Fruit fly (Drosophila melanogaster) whole organism, embryonic: ENCODE measurements around the gene Snx6.

Experiments
- C15 ChIP-seq: fragments of 200-800 bp; sonication (Bioruptor generic); IDR thresholded peaks from 3 replicates; pipeline ENCODE4 v1.3.6; 2022; ENCODE audit warnings: missing biosample characterization, missing genetic modification characterization
- CG10565 ChIP-seq: fragments of 200-800 bp; sonication (Bioruptor generic); optimal IDR thresholded peaks from 3 replicates; lab custom pipeline; 2016; ENCODE audit warnings: missing biosample characterization, mild to moderate bottlenecking, missing genetic modification characterization
- CG11247 ChIP-seq: fragments of 200-800 bp; sonication (Bioruptor generic); IDR thresholded peaks from 2 replicates; pipeline ENCODE4 v1.3.6; 2022; ENCODE audit warnings: missing biosample characterization, missing genetic modification characterization
- CG12299 ChIP-seq: fragments of 200-800 bp; sonication (Bioruptor generic); optimal IDR thresholded peaks from 2 replicates; lab custom pipeline; 2018; ENCODE audit warnings: missing biosample characterization, mild to moderate bottlenecking, missing genetic modification characterization
- CG1233 ChIP-seq: fragments of 200-800 bp; sonication (Bioruptor generic); optimal IDR thresholded peaks from 4 replicates; lab custom pipeline; 2018; ENCODE audit warnings: missing biosample characterization, mild to moderate bottlenecking, missing genetic modification characterization
- CG12659 ChIP-seq: fragments of 200-800 bp; sonication (Bioruptor generic); optimal IDR thresholded peaks from 3 replicates; lab custom pipeline; 2017; ENCODE audit warnings: mild to moderate bottlenecking, missing biosample characterization, missing genetic modification reagents, missing genetic modification characterization
- CG12744 ChIP-seq: fragments of 200-800 bp; sonication (Bioruptor generic); optimal IDR thresholded peaks from 2 replicates; lab custom pipeline; 2016; ENCODE audit warnings: missing biosample characterization, missing genetic modification characterization
- CG14014 ChIP-seq: fragments of 200-800 bp; sonication (Bioruptor generic); IDR thresholded peaks from 2 replicates; pipeline ENCODE4 v1.3.6; 2022; ENCODE audit warnings: missing biosample characterization, missing genetic modification characterization
- CG14050 ChIP-seq: fragments of 200-800 bp; sonication (Bioruptor generic); IDR thresholded peaks from 3 replicates; pipeline ENCODE4 v1.3.6; 2022; ENCODE audit warnings: missing biosample characterization, missing genetic modification characterization
- CG15073 ChIP-seq: fragments of 200-800 bp; sonication (Bioruptor generic); optimal IDR thresholded peaks from 2 replicates; lab custom pipeline; 2016; ENCODE audit warnings: missing biosample characterization, missing genetic modification characterization
- CG16815 ChIP-seq: fragments of 200-800 bp; sonication (Bioruptor generic); optimal IDR thresholded peaks from 3 replicates; lab custom pipeline; 2017; ENCODE audit warnings: missing biosample characterization, mild to moderate bottlenecking, missing genetic modification characterization
- CG2712 ChIP-seq: fragments of 200-800 bp; optimal IDR thresholded peaks from 3 replicates; lab custom pipeline; 2019; ENCODE audit warnings: missing biosample characterization, mild to moderate bottlenecking, missing genetic modification characterization, moderate library complexity
- CG3163 ChIP-seq: fragments of 200-800 bp; sonication (Bioruptor generic); optimal IDR thresholded peaks from 3 replicates; lab custom pipeline; 2016; ENCODE audit warnings: missing biosample characterization, missing genetic modification characterization
- CG3281 ChIP-seq: fragments of 200-800 bp; sonication (Bioruptor generic); optimal IDR thresholded peaks from 3 replicates; lab custom pipeline; 2017; ENCODE audit warnings: missing biosample characterization, mild to moderate bottlenecking, missing genetic modification characterization
- CG33557 ChIP-seq: fragments of 200-800 bp; sonication (Bioruptor generic); optimal IDR thresholded peaks from 2 replicates; lab custom pipeline; 2019; ENCODE audit warnings: missing biosample characterization, mild to moderate bottlenecking, missing genetic modification characterization, moderate library complexity
- CG34224 ChIP-seq: fragments of 200-800 bp; sonication (Bioruptor generic); IDR thresholded peaks from 3 replicates; pipeline ENCODE4 v1.3.6; 2022; ENCODE audit warnings: missing biosample characterization, missing genetic modification characterization; ENCODE audit not compliant: partially characterized antibody
- CG7745 ChIP-seq: fragments of 200-800 bp; sonication (Bioruptor generic); optimal IDR thresholded peaks from 2 replicates; lab custom pipeline; 2018; ENCODE audit warnings: missing biosample characterization, mild to moderate bottlenecking, missing genetic modification characterization, moderate library complexity
- CG7786 ChIP-seq: fragments of 200-800 bp; sonication (Bioruptor generic); optimal IDR thresholded peaks from 2 replicates; lab custom pipeline; 2016; ENCODE audit warnings: missing biosample characterization, missing genetic modification characterization
- CG8281 ChIP-seq: fragments of 200-800 bp; sonication (Bioruptor generic); optimal IDR thresholded peaks from 2 replicates; lab custom pipeline; 2018; ENCODE audit warnings: missing biosample characterization, mild to moderate bottlenecking, missing genetic modification characterization, moderate library complexity
- CG9609 ChIP-seq: fragments of 200-800 bp; sonication (Bioruptor generic); optimal IDR thresholded peaks from 3 replicates; lab custom pipeline; 2016; ENCODE audit warnings: missing biosample characterization, missing genetic modification characterization
- CG9797 ChIP-seq: fragments of 200-800 bp; sonication (Bioruptor generic); optimal IDR thresholded peaks from 3 replicates; lab custom pipeline; 2018; ENCODE audit warnings: missing biosample characterization, mild to moderate bottlenecking, missing genetic modification characterization
- Deaf1 ChIP-seq: fragments of 200-800 bp; optimal IDR thresholded peaks from 3 replicates; lab custom pipeline; 2019; ENCODE audit warnings: missing biosample characterization, mild to moderate bottlenecking, missing genetic modification characterization, moderate library complexity
- Dp ChIP-seq: fragments of 200-800 bp; sonication (Bioruptor generic); optimal IDR thresholded peaks from 2 replicates; lab custom pipeline; 2018; ENCODE audit warnings: missing biosample characterization, mild to moderate bottlenecking, missing genetic modification characterization, moderate library complexity
- ERR ChIP-seq: fragments of 200-800 bp; sonication (Bioruptor generic); optimal IDR thresholded peaks from 2 replicates; lab custom pipeline; 2016; ENCODE audit warnings: missing biosample characterization, missing genetic modification characterization
- Fer1 ChIP-seq: fragments of 200-800 bp; sonication (Bioruptor generic); optimal IDR thresholded peaks from 2 replicates; lab custom pipeline; 2017; ENCODE audit warnings: missing biosample characterization, mild to moderate bottlenecking, missing genetic modification characterization
- H2.0 ChIP-seq: fragments of 200-800 bp; sonication (Bioruptor generic); IDR thresholded peaks from 2 replicates; pipeline ENCODE4 v1.3.6; 2022; ENCODE audit warnings: missing biosample characterization, missing genetic modification characterization
- HLH54F ChIP-seq: fragments of 200-800 bp; sonication (Bioruptor generic); optimal IDR thresholded peaks from 3 replicates; lab custom pipeline; 2016; ENCODE audit warnings: missing biosample characterization, missing genetic modification characterization
- Hey ChIP-seq: fragments of 200-800 bp; sonication (Bioruptor generic); optimal IDR thresholded peaks from 3 replicates; lab custom pipeline; 2018; ENCODE audit warnings: missing biosample characterization, mild to moderate bottlenecking, missing genetic modification characterization
- Hr78 ChIP-seq, 2 experiments: fragments of 200-800 bp in 1 of 2; fragments of >200 bp in 1 of 2; sonication (Bioruptor generic) in 1 of 2; optimal IDR thresholded peaks; 2 replicates each; lab custom pipeline; 2017 to 2019; ENCODE audit warnings: missing biosample characterization in 2 of 2, missing genetic modification characterization in 2 of 2, mild to moderate bottlenecking in 1 of 2, moderate library complexity in 1 of 2
- Hsf ChIP-seq: fragments of 200-800 bp; sonication (Bioruptor generic); optimal IDR thresholded peaks from 3 replicates; lab custom pipeline; 2016; ENCODE audit warnings: missing biosample characterization, missing genetic modification characterization
- Jarid2 ChIP-seq: fragments of 200-800 bp; sonication (Bioruptor generic); optimal IDR thresholded peaks from 3 replicates; lab custom pipeline; 2017; ENCODE audit warnings: mild to moderate bottlenecking, missing biosample characterization, missing genetic modification reagents, missing genetic modification characterization
- Lpt ChIP-seq: fragments of >200 bp; optimal IDR thresholded peaks from 2 replicates; lab custom pipeline; 2018; ENCODE audit warnings: missing biosample characterization, missing genetic modification characterization
- MTF-1 ChIP-seq: fragments of 200-800 bp; sonication (Bioruptor generic); optimal IDR thresholded peaks from 2 replicates; lab custom pipeline; 2018; ENCODE audit warnings: missing biosample characterization, mild to moderate bottlenecking, missing genetic modification characterization, borderline replicate concordance
- Med ChIP-seq: fragments of 200-800 bp; sonication (Bioruptor generic); peaks from one replicate; lab custom pipeline; 2016; ENCODE audit warnings: missing biosample characterization, missing genetic modification characterization, mild to moderate bottlenecking, inconsistent platforms, moderate library complexity
- NC2β ChIP-seq: fragments of 200-800 bp; sonication (Bioruptor generic); optimal IDR thresholded peaks from 2 replicates; lab custom pipeline; 2016; ENCODE audit warnings: missing biosample characterization, missing genetic modification characterization
- Six4 ChIP-seq: fragments of 200-800 bp; sonication (Bioruptor generic); optimal IDR thresholded peaks from 2 replicates; lab custom pipeline; 2016; ENCODE audit warnings: missing biosample characterization, missing genetic modification characterization
- Sry-δ ChIP-seq: fragments of 200-800 bp; sonication (Bioruptor generic); optimal IDR thresholded peaks from 2 replicates; lab custom pipeline; 2016; ENCODE audit warnings: missing biosample characterization, missing genetic modification characterization
- az2 ChIP-seq: fragments of 200-800 bp; sonication (Bioruptor generic); optimal IDR thresholded peaks from 3 replicates; lab custom pipeline; 2016; ENCODE audit warnings: missing biosample characterization, missing genetic modification characterization
- cas ChIP-seq: fragments of 200-800 bp; sonication (Bioruptor generic); IDR thresholded peaks from 2 replicates; pipeline ENCODE4 v1.3.6; 2022; ENCODE audit warnings: missing biosample characterization, missing genetic modification characterization
- corto ChIP-seq: fragments of 200-800 bp; sonication (Bioruptor generic); optimal IDR thresholded peaks from 2 replicates; lab custom pipeline; 2016; ENCODE audit warnings: missing biosample characterization, mild to moderate bottlenecking, missing genetic modification characterization, moderate library complexity
- croc ChIP-seq: fragments of 200-800 bp; sonication (Bioruptor generic); conservative IDR thresholded peaks from 3 replicates; pipeline ENCODE4 v1.3.6; 2022; ENCODE audit warnings: missing biosample characterization, missing genetic modification characterization
- dan ChIP-seq: fragments of 200-800 bp; sonication (Bioruptor generic); IDR thresholded peaks from 2 replicates; pipeline ENCODE4 v1.3.6; 2022; ENCODE audit warnings: missing biosample characterization, missing genetic modification characterization
- fu2 ChIP-seq: fragments of 200-800 bp; sonication (Bioruptor generic); optimal IDR thresholded peaks from 2 replicates; lab custom pipeline; 2016; ENCODE audit warnings: missing biosample characterization, missing genetic modification characterization
- insv ChIP-seq, 2 experiments: fragments of 200-800 bp; sonication (Bioruptor generic); optimal IDR thresholded peaks; 3 replicates each; lab custom pipeline; 2016 to 2018; ENCODE audit warnings: missing biosample characterization in 2 of 2, missing genetic modification characterization in 2 of 2
- inv ChIP-seq: fragments of 200-800 bp; sonication (Bioruptor generic); IDR thresholded peaks from 2 replicates; pipeline ENCODE4 v1.3.6; 2022; ENCODE audit warnings: missing biosample characterization, missing genetic modification characterization; ENCODE audit not compliant: partially characterized antibody
- kah ChIP-seq: fragments of 200-800 bp; sonication (Bioruptor generic); optimal IDR thresholded peaks from 2 replicates; lab custom pipeline; 2018; ENCODE audit warnings: missing biosample characterization, mild to moderate bottlenecking, missing genetic modification characterization
- kay ChIP-seq: fragments of 200-800 bp; sonication (Bioruptor generic); optimal IDR thresholded peaks from 2 replicates; lab custom pipeline; 2016; ENCODE audit warnings: missing biosample characterization, missing genetic modification characterization
- pho ChIP-seq: fragments of 200-800 bp; sonication (Bioruptor generic); optimal IDR thresholded peaks from 2 replicates; lab custom pipeline; 2016; ENCODE audit warnings: missing biosample characterization, missing genetic modification characterization
- sob ChIP-seq: fragments of 200-800 bp; sonication (Bioruptor generic); IDR thresholded peaks from 2 replicates; pipeline ENCODE4 v1.3.6; 2022; ENCODE audit warnings: missing biosample characterization, missing genetic modification characterization
- tll ChIP-seq, 2 experiments: fragments of 200-800 bp in 1 of 2; fragments of >200 bp in 1 of 2; sonication (Bioruptor generic) in 1 of 2; optimal IDR thresholded peaks; 2 replicates each; lab custom pipeline; 2017 to 2019; ENCODE audit warnings: missing biosample characterization in 2 of 2, missing genetic modification characterization in 2 of 2, mild to moderate bottlenecking in 1 of 2, moderate library complexity in 1 of 2
- zfh1 ChIP-seq: fragments of 200-800 bp; sonication (Bioruptor generic); IDR thresholded peaks from 3 replicates; pipeline ENCODE4 v1.3.6; 2022; ENCODE audit warnings: missing biosample characterization, missing genetic modification characterization

The Snx6 gene

dm6 chr2L:8220393-8220934 is at the start of gene Snx6 (continued):
- TF ChIP-seq Dp (GFP tag; lab: Kevin White, UChicago) = peak; percentile 90
- TF ChIP-seq C15 (GFP tag; lab: Robert Waterston, UW) = no peak
- TF ChIP-seq CG11247 (GFP tag; lab: Robert Waterston, UW) = no peak
- no peak for TF ChIP-seq CG3163 (GFP tag; lab: Kevin White, UChicago)
- TF ChIP-seq CG7786 (GFP tag; lab: Kevin White, UChicago) = no peak
- TF ChIP-seq CG8281 (tag; lab: Kevin White, UChicago) = no peak
- no peak for TF ChIP-seq pho
- no peak for TF ChIP-seq NC2β (GFP tag; lab: Kevin White, UChicago)
- no peak for TF ChIP-seq tll (GFP tag; optimal IDR thresholded peaks at IDR 0.05; lab: Kevin White, UChicago)
- TF ChIP-seq Med (GFP tag; lab: Kevin White, UChicago) = no peak
- no peak for TF ChIP-seq CG12299 (tag; lab: Kevin White, UChicago)
- no peak for TF ChIP-seq CG9609 (GFP tag; lab: Kevin White, UChicago)
- no peak for TF ChIP-seq H2.0 (GFP tag; lab: Robert Waterston, UW)
- no peak for TF ChIP-seq CG14050 (GFP tag; lab: Robert Waterston, UW)
- TF ChIP-seq inv (GFP tag; lab: Robert Waterston, UW) = no peak
- no peak for TF ChIP-seq zfh1 (GFP tag; lab: Robert Waterston, UW)
- no peak for TF ChIP-seq HLH54F (GFP tag; lab: Kevin White, UChicago)
- no peak for TF ChIP-seq croc (GFP tag; lab: Robert Waterston, UW)
- TF ChIP-seq CG33557 = no peak
- TF ChIP-seq Sry-δ (GFP tag; lab: Kevin White, UChicago) = peak; percentile 87
- no peak for TF ChIP-seq CG7745 (tag; lab: Kevin White, UChicago)
- no peak for TF ChIP-seq sob (GFP tag; lab: Robert Waterston, UW)
- TF ChIP-seq dan (GFP tag; lab: Robert Waterston, UW) = no peak
- no peak for TF ChIP-seq corto (GFP tag; lab: Kevin White, UChicago)
- no peak for TF ChIP-seq CG15073 (GFP tag; lab: Kevin White, UChicago)
- no peak for TF ChIP-seq CG10565 (GFP tag; lab: Kevin White, UChicago)
- TF ChIP-seq Six4 (GFP tag; lab: Kevin White, UChicago) = no peak
- no peak for TF ChIP-seq CG3281 (GFP tag; lab: Kevin White, UChicago)
- peak; percentile 83 for TF ChIP-seq CG34224
- no peak for TF ChIP-seq CG14014 (GFP tag; lab: Robert Waterston, UW)
- no peak for TF ChIP-seq Hey
- TF ChIP-seq CG1233 (GFP tag; lab: Kevin White, UChicago) = no peak
- TF ChIP-seq MTF-1 = no peak
- TF ChIP-seq CG16815 (GFP tag; lab: Kevin White, UChicago) = no peak
- no peak for TF ChIP-seq az2 (GFP tag; lab: Kevin White, UChicago)
- no peak for TF ChIP-seq Jarid2 (GFP tag; lab: Kevin White, UChicago)
- TF ChIP-seq Lpt (GFP tag; lab: Kevin White, UChicago) = no peak
- no peak for TF ChIP-seq kay
- no peak for TF ChIP-seq CG12744 (GFP tag; lab: Kevin White, UChicago)
- TF ChIP-seq fu2 (GFP tag; lab: Kevin White, UChicago) = no peak
- TF ChIP-seq Deaf1 (tag; lab: Kevin White, UChicago) = no peak
- TF ChIP-seq kah (GFP tag; lab: Kevin White, UChicago) = no peak
- no peak for TF ChIP-seq CG12659 (GFP tag; lab: Kevin White, UChicago)
- TF ChIP-seq insv (GFP tag; optimal IDR thresholded peaks at IDR 0.05; lab: Kevin White, UChicago) = no peak
- TF ChIP-seq cas (GFP tag; lab: Robert Waterston, UW) = no peak
- no peak for TF ChIP-seq CG9797
- no peak for TF ChIP-seq Fer1 (GFP tag; lab: Kevin White, UChicago)
- TF ChIP-seq Hr78 (GFP tag; optimal IDR thresholded peaks at IDR 0.05; lab: Kevin White, UChicago) = no peak
- no peak for TF ChIP-seq ERR (GFP tag; lab: Kevin White, UChicago)
- TF ChIP-seq Hsf (GFP tag; lab: Kevin White, UChicago) = no peak
- TF ChIP-seq CG2712 = no peak
